Worm (Caenorhabditis elegans) whole organism, L2 larva: ENCODE results near the gene srt-67.

Experiments
- blmp-1 ChIP-seq: sonication (generic microtip); optimal IDR thresholded peaks from 2 replicates; lab custom pipeline; 2017; ENCODE audit warnings: missing genetic modification characterization, mild to moderate bottlenecking, missing compliant biosample characterization, antibody characterized with exemption, moderate library complexity; ENCODE audit not compliant: insufficient read depth
- nhr-11 ChIP-seq: fragments of 150-350 bp; optimal IDR thresholded peaks from 2 replicates; lab custom pipeline; 2014; ENCODE audit warnings: missing biosample characterization, missing genetic modification characterization
- nhr-12 ChIP-seq: fragments of 150-350 bp; optimal IDR thresholded peaks from 2 replicates; lab custom pipeline; 2014; ENCODE audit warnings: missing biosample characterization, missing genetic modification characterization
- nhr-77 ChIP-seq: fragments of 150-350 bp; optimal IDR thresholded peaks from 2 replicates; lab custom pipeline; 2014; ENCODE audit warnings: missing biosample characterization, missing genetic modification characterization
- unc-39 ChIP-seq: fragments of 150-350 bp; optimal IDR thresholded peaks from 2 replicates; lab custom pipeline; 2014; ENCODE audit warnings: missing biosample characterization, missing genetic modification characterization
- unc-62 ChIP-seq: fragments of 150-350 bp; optimal IDR thresholded peaks from 2 replicates; lab custom pipeline; 2014; ENCODE audit warnings: missing biosample characterization, missing genetic modification reagents, missing genetic modification characterization
- zag-1 ChIP-seq: fragments of 150-350 bp; optimal IDR thresholded peaks from 2 replicates; lab custom pipeline; 2014; ENCODE audit warnings: missing biosample characterization, missing genetic modification characterization

DNA sequence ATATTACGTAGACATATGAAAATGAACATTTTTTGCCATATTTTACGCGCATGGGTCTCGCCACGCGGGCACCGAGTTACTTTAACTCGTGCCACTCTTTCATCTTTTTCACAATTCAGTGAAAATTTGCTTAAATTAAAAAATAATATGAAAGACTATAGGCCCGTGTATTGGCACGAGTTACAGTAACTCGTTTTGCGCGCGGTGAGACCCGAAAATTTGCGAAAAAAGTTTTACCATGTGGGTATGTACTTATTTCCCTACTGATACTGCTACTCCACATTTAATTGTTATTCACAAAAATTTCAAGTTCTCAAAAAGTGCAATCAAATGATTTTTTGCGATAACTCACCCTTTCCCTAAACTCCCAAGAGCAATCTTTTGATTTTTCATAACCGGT lies 40.5 kb upstream of the srt-67 start:
- TF ChIP-seq blmp-1 (tag; lab: Kevin White, UChicago) (no peak), unc-39 (tag; lab: Kevin White, UChicago) (no peak), unc-62 (GFP tag; lab: Kevin White, UChicago) (no peak), nhr-77 (tag; lab: Kevin White, UChicago) (no peak), zag-1 (tag; lab: Kevin White, UChicago) (no peak), nhr-12 (tag; lab: Kevin White, UChicago) (no peak), nhr-11 (tag; lab: Kevin White, UChicago) (no peak)
